Fruit fly (Drosophila melanogaster) Kc167 (cell line): ENCODE results near the gene CG12155.

Source experiments
- Sin3A ChIP-seq: fragments of >200 bp; optimal IDR thresholded peaks from 2 replicates; lab custom pipeline; 2018; ENCODE audit warnings: missing external identifiers
- insv ChIP-seq: fragments of >200 bp; optimal IDR thresholded peaks from 3 replicates; lab custom pipeline; 2018; ENCODE audit warnings: missing external identifiers

- no peak for TF ChIP-seq insv (lab: Kevin White, UChicago)
- TF ChIP-seq Sin3A = no peak
These were observed 32.4 kb upstream of the CG12155 start for dm6 chrX:7696165-7696564.
